Fruit fly (Drosophila melanogaster) S2 (cell line): Measurements from ENCODE around the gene CG5966.

ENCODE experiments used
- CG8478 ChIP-seq: fragments of >200 bp; optimal IDR thresholded peaks from 2 replicates; lab custom pipeline; 2018
- CTCF ChIP-seq, 2 experiments: fragments of >200 bp; optimal IDR thresholded peaks; 2 replicates each; lab custom pipeline; 2018

Gene CG5966

dm6 chrX:6030593-6030992 lies 42.0 kb downstream of the CG5966 start:
- TF ChIP-seq CTCF (optimal IDR thresholded peaks at IDR 0.05; lab: Kevin White, UChicago) = no peak
- no peak for TF ChIP-seq CG8478 (lab: Kevin White, UChicago)

dm6 chrX:6031692-6032091 lies 43.1 kb downstream of the CG5966 start:
- TF ChIP-seq CTCF (optimal IDR thresholded peaks at IDR 0.05; lab: Kevin White, UChicago) (no peak), CG8478 (lab: Kevin White, UChicago) (no peak)

- TF ChIP-seq CTCF (optimal IDR thresholded peaks at IDR 0.05; lab: Kevin White, UChicago) (no peak), CG8478 (lab: Kevin White, UChicago) (no peak)
Observed at dm6 chrX:6032826-6033225, 44.2 kb downstream of the CG5966 start.

- TF ChIP-seq CTCF (optimal IDR thresholded peaks at IDR 0.05; lab: Kevin White, UChicago) (no peak), CG8478 (lab: Kevin White, UChicago) (no peak)
Observed at dm6 chrX:6034741-6035140, 46.1 kb downstream of the CG5966 start.

- TF ChIP-seq CG8478 (lab: Kevin White, UChicago) (no peak), CTCF (optimal IDR thresholded peaks at IDR 0.05; lab: Kevin White, UChicago) (peak; percentile 32 to 72)
Observed at dm6 chrX:6035359-6035758, 46.8 kb downstream of the CG5966 start.

dm6 chrX:6037180-6037946 lies 48.8 kb downstream of the CG5966 start, which contains the start of the genes rux and MCTS1:
rux (minus strand) TSS chrX:6037800.
MCTS1 (plus strand) TSS chrX:6037892.
- no peak for TF ChIP-seq CG8478 (lab: Kevin White, UChicago)
- no peak for TF ChIP-seq CTCF (optimal IDR thresholded peaks at IDR 0.05; lab: Kevin White, UChicago)

dm6 chrX:6039431-6040016 lies 50.9 kb downstream of the CG5966 start, which contains the start of gene CG5937:
CG5937 (plus strand) TSS chrX:6040005.
- TF ChIP-seq CTCF (optimal IDR thresholded peaks at IDR 0.05; lab: Kevin White, UChicago) (no peak), CG8478 (lab: Kevin White, UChicago) (no peak)
